Worm (Caenorhabditis elegans): ENCODE data around the gene C02F4.5.

ce11 chrIV:10505016-10505415 lies 18.9 kb downstream of the C02F4.5 start:
- TF ChIP-seq snpc-4 (tag; optimal IDR thresholded peaks at IDR 0.05) (no peak), drap-1 (GFP tag; optimal IDR thresholded peaks at IDR 0.05) (no peak), nhr-28 (tag; optimal IDR thresholded peaks at IDR 0.05) (no peak), blmp-1 (tag; optimal IDR thresholded peaks at IDR 0.05) (no peak), elt-1 (tag; optimal IDR thresholded peaks at IDR 0.05; ENCODE audit: borderline replicate concordance, insufficient read depth) (no peak), ztf-11 (tag; optimal IDR thresholded peaks at IDR 0.05) (no peak), cnd-1 (tag; optimal IDR thresholded peaks at IDR 0.05) (no peak), lsy-2 (tag; optimal IDR thresholded peaks at IDR 0.05) (no peak), unc-62 (GFP tag; optimal IDR thresholded peaks at IDR 0.05) (peak; percentile 4), flh-1 (GFP tag; optimal IDR thresholded peaks at IDR 0.05) (no peak), ceh-39 (tag; optimal IDR thresholded peaks at IDR 0.05) (no peak)

All from whole organism, mixed stage, embryonic.